Worm (Caenorhabditis elegans) whole organism, midembryonic: ENCODE measurements around the gene T28C6.11.
A peak's percentile ranks its signal among the peaks of the same experiment; 100 is the strongest.

ENCODE experiments used
- T22C8.4 ChIP-seq: fragments of 200-800 bp; sonication (Bioruptor generic); IDR thresholded peaks from 2 replicates; pipeline ENCODE4 v1.3.6; 2022; ENCODE audit warnings: missing genetic modification characterization, missing compliant biosample characterization
- cog-1 ChIP-seq: sonication (generic microtip); optimal IDR thresholded peaks from 2 replicates; lab custom pipeline; 2016; ENCODE audit warnings: missing genetic modification characterization, missing compliant biosample characterization
- flt-1 ChIP-seq: fragments of 200-800 bp; sonication (Bioruptor generic); IDR thresholded peaks from 2 replicates; pipeline ENCODE4 v1.3.6; 2022; ENCODE audit warnings: missing genetic modification characterization, missing compliant biosample characterization
- klf-2 ChIP-seq: fragments of 200-800 bp; sonication (Bioruptor generic); conservative IDR thresholded peaks from 2 replicates; pipeline ENCODE4 v1.3.6; 2022; ENCODE audit warnings: missing genetic modification reagents, missing genetic modification characterization, missing compliant biosample characterization
- med-1 ChIP-seq: sonication (generic microtip); optimal IDR thresholded peaks from 2 replicates; lab custom pipeline; 2017; ENCODE audit warnings: missing genetic modification characterization, mild to moderate bottlenecking, missing compliant biosample characterization, antibody characterized with exemption, missing genetic modification reagents; ENCODE audit not compliant: insufficient read depth
- ref-1 ChIP-seq: fragments of 200-800 bp; sonication (Bioruptor generic); conservative IDR thresholded peaks from 2 replicates; pipeline ENCODE4 v1.3.6; 2022; ENCODE audit warnings: missing genetic modification reagents, missing genetic modification characterization, missing compliant biosample characterization
- tab-1 ChIP-seq: fragments of 200-800 bp; sonication (Bioruptor generic); IDR thresholded peaks from 2 replicates; pipeline ENCODE4 v1.3.6; 2022; ENCODE audit warnings: missing genetic modification characterization, missing compliant biosample characterization
- ztf-23 ChIP-seq: fragments of 200-800 bp; sonication (Bioruptor generic); IDR thresholded peaks from 2 replicates; pipeline ENCODE4 v1.3.6; 2022; ENCODE audit warnings: missing genetic modification reagents, missing genetic modification characterization, missing compliant biosample characterization
- ztf-29 ChIP-seq: fragments of 200-800 bp; sonication (Bioruptor generic); IDR thresholded peaks from 2 replicates; pipeline ENCODE4 v1.3.6; 2022; ENCODE audit warnings: missing genetic modification reagents, missing genetic modification characterization, missing compliant biosample characterization

T28C6.11 gene

ce11 chrIV:8827500-8827899 is 12.6 kb downstream of the T28C6.11 start, which contains the start of gene T28C6.7:
TSS of gene T28C6.7 (plus strand) at chrIV:8827800.
- no peak for TF ChIP-seq med-1 (GFP tag; lab: Kevin White, UChicago)
- no peak for TF ChIP-seq tab-1 (GFP tag; lab: Robert Waterston, UW)
- no peak for TF ChIP-seq ztf-29 (GFP tag; lab: Robert Waterston, UW)
- no peak for TF ChIP-seq ztf-23
- no peak for TF ChIP-seq klf-2 (GFP tag; lab: Robert Waterston, UW)

- peak; percentile 80 for TF ChIP-seq T22C8.4 (GFP tag; lab: Robert Waterston, UW)
- no peak for TF ChIP-seq flt-1 (GFP tag; lab: Robert Waterston, UW)
- TF ChIP-seq tab-1 (GFP tag; lab: Robert Waterston, UW) = no peak
- TF ChIP-seq med-1 (GFP tag; lab: Kevin White, UChicago) = no peak
- no peak for TF ChIP-seq ref-1 (GFP tag; lab: Robert Waterston, UW)
- no peak for TF ChIP-seq ztf-23
- TF ChIP-seq cog-1 = no peak
- TF ChIP-seq klf-2 (GFP tag; lab: Robert Waterston, UW) = no peak
Observed at ce11 chrIV:8826606-8827000, 13.5 kb downstream of the T28C6.11 start.

- no peak for TF ChIP-seq med-1 (GFP tag; lab: Kevin White, UChicago)
- TF ChIP-seq klf-2 (GFP tag; lab: Robert Waterston, UW) = no peak
- TF ChIP-seq ref-1 (GFP tag; lab: Robert Waterston, UW) = no peak
- no peak for TF ChIP-seq tab-1 (GFP tag; lab: Robert Waterston, UW)
- TF ChIP-seq T22C8.4 (GFP tag; lab: Robert Waterston, UW) = no peak
- TF ChIP-seq ztf-29 (GFP tag; lab: Robert Waterston, UW) = no peak
- no peak for TF ChIP-seq ztf-23
- TF ChIP-seq flt-1 (GFP tag; lab: Robert Waterston, UW) = no peak
- no peak for TF ChIP-seq cog-1
Observed at ce11 chrIV:8825997-8826605, 14.0 kb downstream of the T28C6.11 start.

- TF ChIP-seq ztf-29 (GFP tag; lab: Robert Waterston, UW) (no peak), tab-1 (GFP tag; lab: Robert Waterston, UW) (no peak), klf-2 (GFP tag; lab: Robert Waterston, UW) (no peak), med-1 (GFP tag; lab: Kevin White, UChicago) (no peak), T22C8.4 (GFP tag; lab: Robert Waterston, UW) (no peak), cog-1 (no peak), flt-1 (GFP tag; lab: Robert Waterston, UW) (no peak), ztf-23 (no peak), ref-1 (GFP tag; lab: Robert Waterston, UW) (no peak)
Observed at ce11 chrIV:8824145-8824833, 15.8 kb downstream of the T28C6.11 start, which contains the start of the genes col-117 and col-3. TSS of gene col-117 (minus strand) at chrIV:8824195. TSS of gene col-3 (plus strand) at chrIV:8824783.

ce11 chrIV:8822598-8822997 is 17.5 kb downstream of the T28C6.11 start:
- TF ChIP-seq klf-2 (GFP tag; lab: Robert Waterston, UW) (no peak), T22C8.4 (GFP tag; lab: Robert Waterston, UW) (no peak), med-1 (GFP tag; lab: Kevin White, UChicago) (no peak), cog-1 (no peak), ztf-29 (GFP tag; lab: Robert Waterston, UW) (no peak), tab-1 (GFP tag; lab: Robert Waterston, UW) (no peak), ztf-23 (no peak), flt-1 (GFP tag; lab: Robert Waterston, UW) (no peak), ref-1 (GFP tag; lab: Robert Waterston, UW) (no peak)

- TF ChIP-seq ztf-23 = no peak
- TF ChIP-seq ref-1 (GFP tag; lab: Robert Waterston, UW) = no peak
- TF ChIP-seq tab-1 (GFP tag; lab: Robert Waterston, UW) = no peak
- no peak for TF ChIP-seq ztf-29 (GFP tag; lab: Robert Waterston, UW)
Observed at ce11 chrIV:8821147-8821546, 18.9 kb downstream of the T28C6.11 start, which contains the start of gene T28C6.5. TSS of gene T28C6.5 (plus strand) at chrIV:8821447.

ce11 chrIV:8820041-8820440 is 20.0 kb downstream of the T28C6.11 start, which contains the start of gene T28C6.3:
TSS of gene T28C6.3 (plus strand) at chrIV:8820341.
- TF ChIP-seq cog-1 (no peak), ref-1 (GFP tag; lab: Robert Waterston, UW) (no peak), klf-2 (GFP tag; lab: Robert Waterston, UW) (no peak), T22C8.4 (GFP tag; lab: Robert Waterston, UW) (no peak), flt-1 (GFP tag; lab: Robert Waterston, UW) (no peak), med-1 (GFP tag; lab: Kevin White, UChicago) (no peak), ztf-23 (no peak), tab-1 (GFP tag; lab: Robert Waterston, UW) (no peak), ztf-29 (GFP tag; lab: Robert Waterston, UW) (no peak)

DNA sequence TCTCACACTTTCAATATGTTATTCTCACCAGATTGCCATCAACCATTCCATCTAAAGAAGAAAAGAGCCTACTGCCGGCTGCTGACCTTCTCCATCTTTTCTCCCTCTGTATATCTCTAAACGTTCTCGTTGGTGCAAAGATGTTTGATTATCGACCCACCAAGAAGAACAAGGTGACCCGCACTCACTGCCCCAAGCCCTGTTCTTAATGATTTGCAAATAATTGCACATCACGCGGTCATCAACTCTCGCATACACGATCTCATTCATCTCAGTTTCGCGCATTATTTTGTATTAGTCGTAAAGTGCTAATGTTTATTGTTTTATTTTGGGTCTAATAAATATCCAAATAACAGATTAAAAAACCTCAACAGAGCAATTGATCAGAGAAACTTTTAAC is 20.6 kb downstream of the T28C6.11 start:
- TF ChIP-seq flt-1 (GFP tag; lab: Robert Waterston, UW) (no peak), T22C8.4 (GFP tag; lab: Robert Waterston, UW) (no peak), klf-2 (GFP tag; lab: Robert Waterston, UW) (no peak), ztf-23 (no peak), med-1 (GFP tag; lab: Kevin White, UChicago) (no peak), ztf-29 (GFP tag; lab: Robert Waterston, UW) (no peak), cog-1 (no peak), ref-1 (GFP tag; lab: Robert Waterston, UW) (no peak)

- TF ChIP-seq ref-1 (GFP tag; lab: Robert Waterston, UW) = no peak
- no peak for TF ChIP-seq ztf-29 (GFP tag; lab: Robert Waterston, UW)
- no peak for TF ChIP-seq tab-1 (GFP tag; lab: Robert Waterston, UW)
Observed at ce11 chrIV:8817639-8818038, 22.4 kb downstream of the T28C6.11 start, which contains the start of gene T28C6.10. TSS of gene T28C6.10 (plus strand) at chrIV:8817939.
